Worm (Caenorhabditis elegans): ENCODE results near the gene rpn-6.1.

Gene rpn-6.1

ce11 chrIII:7008836-7009235, 47.0 kb upstream of the rpn-6.1 start, which contains the start of gene lgc-38:
TSS of gene lgc-38 (plus strand) at chrIII:7009136.
- TF ChIP-seq skn-1 (tag; optimal IDR thresholded peaks at IDR 0.05) (no peak), nhr-11 (tag; optimal IDR thresholded peaks at IDR 0.05) (no peak), zag-1 (tag; optimal IDR thresholded peaks at IDR 0.05) (no peak), T20F7.1 (GFP tag; optimal IDR thresholded peaks at IDR 0.05) (no peak), nhr-111 (GFP tag; optimal IDR thresholded peaks at IDR 0.05) (no peak), mdl-1 (tag; optimal IDR thresholded peaks at IDR 0.05) (no peak), hlh-30 (tag; optimal IDR thresholded peaks at IDR 0.05; ENCODE audit: insufficient read depth) (peak; percentile 5), ceh-62 (tag; optimal IDR thresholded peaks at IDR 0.05) (no peak)

- TF ChIP-seq F26F4.8 (GFP tag; conservative IDR thresholded peaks at IDR 0.05) (no peak), pqm-1 (tag; optimal IDR thresholded peaks at IDR 0.05) (no peak), vab-7 (GFP tag; IDR thresholded peaks at IDR 0.05) (no peak), aha-1 (tag) (peak; percentile 21), mdl-1 (tag; optimal IDR thresholded peaks at IDR 0.05) (no peak), mxl-3 (GFP tag; optimal IDR thresholded peaks at IDR 0.05) (no peak), hlh-30 (tag; optimal IDR thresholded peaks at IDR 0.05; ENCODE audit: insufficient read depth) (peak; percentile 7), ceh-82 (tag; optimal IDR thresholded peaks at IDR 0.05) (no peak), ama-1 (optimal IDR thresholded peaks at IDR 0.05) (no peak), fkh-10 (GFP tag; optimal IDR thresholded peaks at IDR 0.05) (no peak), rbr-2 (tag; optimal IDR thresholded peaks at IDR 0.05) (no peak), daf-12 (tag; optimal IDR thresholded peaks at IDR 0.05) (no peak), tra-1 (GFP tag; IDR thresholded peaks at IDR 0.05) (no peak)
Measured at ce11 chrIII:7005350-7005749, 43.5 kb upstream of the rpn-6.1 start, which contains the start of gene C06E8.5. TSS of gene C06E8.5 (minus strand) at chrIII:7005450.

- peak in 1 of 2 experiments; percentile 98 for TF ChIP-seq unc-62 (GFP tag; optimal IDR thresholded peaks at IDR 0.05 in 1 of 2)
- TF ChIP-seq unc-62 (tag; optimal IDR thresholded peaks at IDR 0.05): no peak
- TF ChIP-seq cey-2 (tag; optimal IDR thresholded peaks at IDR 0.05; ENCODE audit: borderline replicate concordance, insufficient read depth): no peak
- peak; percentile 40 for TF ChIP-seq aha-1 (tag)
Measured at ce11 chrIII:7002143-7002542, 40.3 kb upstream of the rpn-6.1 start.

- no peak for TF ChIP-seq dmd-8 (GFP tag; IDR thresholded peaks at IDR 0.05)
- no peak for TF ChIP-seq Y105C5A.15 (GFP tag; IDR thresholded peaks at IDR 0.05)
- TF ChIP-seq sdz-12 (GFP tag; optimal IDR thresholded peaks at IDR 0.05): no peak
- TF ChIP-seq hlh-11 (tag; optimal IDR thresholded peaks at IDR 0.05): peak; percentile 7
- TF ChIP-seq nhr-28 (tag; optimal IDR thresholded peaks at IDR 0.05): peak; percentile 69
- TF ChIP-seq Y75B8A.6 (GFP tag; IDR thresholded peaks at IDR 0.05): no peak
- no peak for TF ChIP-seq nhr-77 (tag; optimal IDR thresholded peaks at IDR 0.05)
- no peak for TF ChIP-seq ceh-82 (tag; optimal IDR thresholded peaks at IDR 0.05)
- TF ChIP-seq dmd-6 (GFP tag; IDR thresholded peaks at IDR 0.05): no peak
- no peak for TF ChIP-seq dve-1 (tag; optimal IDR thresholded peaks at IDR 0.05; ENCODE audit: insufficient read depth)
- no peak for TF ChIP-seq D1046.2 (GFP tag; IDR thresholded peaks at IDR 0.05)
- TF ChIP-seq mxl-3 (GFP tag; optimal IDR thresholded peaks at IDR 0.05): peak; percentile 20
- no peak for TF ChIP-seq ZK337.2 (GFP tag; IDR thresholded peaks at IDR 0.05)
- TF ChIP-seq F44E2.7 (GFP tag; IDR thresholded peaks at IDR 0.05): no peak
- TF ChIP-seq rbr-2 (tag; optimal IDR thresholded peaks at IDR 0.05): no peak
- TF ChIP-seq unc-130 (GFP tag; optimal IDR thresholded peaks at IDR 0.05): no peak
- TF ChIP-seq unc-39 (tag; optimal IDR thresholded peaks at IDR 0.05): no peak
- no peak for TF ChIP-seq hlh-30 (tag; optimal IDR thresholded peaks at IDR 0.05; ENCODE audit: insufficient read depth)
- TF ChIP-seq ces-1 (GFP tag; optimal IDR thresholded peaks at IDR 0.05): no peak
- no peak for TF ChIP-seq hif-1 (tag; optimal IDR thresholded peaks at IDR 0.05)
- TF ChIP-seq daf-16 (GFP tag; optimal IDR thresholded peaks at IDR 0.05): no peak
- peak; percentile 5 for TF ChIP-seq daf-16 (tag; optimal IDR thresholded peaks at IDR 0.05)
- TF ChIP-seq pqm-1 (tag; optimal IDR thresholded peaks at IDR 0.05): no peak
- no peak for TF ChIP-seq lir-3 (tag; optimal IDR thresholded peaks at IDR 0.05)
- no peak for TF ChIP-seq lin-13 (GFP tag; optimal IDR thresholded peaks at IDR 0.05)
- no peak for TF ChIP-seq ctbp-1 (GFP tag; IDR thresholded peaks at IDR 0.05)
- TF ChIP-seq mdt-29 (GFP tag; IDR thresholded peaks at IDR 0.05): no peak
- no peak for TF ChIP-seq ztf-11 (tag; optimal IDR thresholded peaks at IDR 0.05)
- no peak for TF ChIP-seq zfp-2 (tag; optimal IDR thresholded peaks at IDR 0.05)
- no peak for TF ChIP-seq pha-4 (GFP tag; IDR thresholded peaks at IDR 0.05)
- TF ChIP-seq pha-4 (tag; optimal IDR thresholded peaks at IDR 0.05): no peak
Measured at ce11 chrIII:6993179-6993578, 31.4 kb upstream of the rpn-6.1 start.

Data from whole organism, L4 larva.